Fruit fly (Drosophila melanogaster) whole organism, embryonic: Measurements from ENCODE around the gene CG17343.

Source experiments
- BEAF-32 ChIP-seq: fragments of 200-800 bp; sonication (Bioruptor generic); optimal IDR thresholded peaks from 3 replicates; lab custom pipeline; 2017; ENCODE audit warnings: missing biosample characterization, missing genetic modification characterization, mild to moderate bottlenecking, moderate library complexity, missing genetic modification reagents
- Bgb ChIP-seq: fragments of 200-800 bp; sonication (Bioruptor generic); IDR thresholded peaks from 2 replicates; pipeline ENCODE4 v1.3.6; 2022; ENCODE audit warnings: missing biosample characterization, missing genetic modification characterization; ENCODE audit not compliant: partially characterized antibody
- CG10267 ChIP-seq: fragments of 200-800 bp; sonication (Bioruptor generic); optimal IDR thresholded peaks from 2 replicates; lab custom pipeline; 2018; ENCODE audit warnings: missing biosample characterization, mild to moderate bottlenecking, missing genetic modification characterization, moderate library complexity
- CG12659 ChIP-seq: fragments of 200-800 bp; sonication (Bioruptor generic); optimal IDR thresholded peaks from 3 replicates; lab custom pipeline; 2017; ENCODE audit warnings: mild to moderate bottlenecking, missing biosample characterization, missing genetic modification reagents, missing genetic modification characterization
- CG1603 ChIP-seq: fragments of 200-800 bp; sonication (Bioruptor generic); optimal IDR thresholded peaks from 2 replicates; lab custom pipeline; 2019; ENCODE audit warnings: missing biosample characterization, mild to moderate bottlenecking, missing genetic modification characterization, moderate library complexity
- CG16813 ChIP-seq: fragments of 200-800 bp; sonication (Bioruptor generic); IDR thresholded peaks from 3 replicates; pipeline ENCODE4 v1.3.6; 2022; ENCODE audit warnings: missing biosample characterization, missing genetic modification characterization; ENCODE audit not compliant: partially characterized antibody
- CG1792 ChIP-seq: fragments of 200-800 bp; sonication (Bioruptor generic); optimal IDR thresholded peaks from 2 replicates; lab custom pipeline; 2016; ENCODE audit warnings: missing biosample characterization, missing genetic modification characterization
- CG2678 ChIP-seq: fragments of 200-800 bp; sonication (Bioruptor generic); optimal IDR thresholded peaks from 3 replicates; lab custom pipeline; 2019; ENCODE audit warnings: missing biosample characterization, mild to moderate bottlenecking, missing genetic modification characterization, moderate library complexity
- CG2712 ChIP-seq: fragments of 200-800 bp; optimal IDR thresholded peaks from 3 replicates; lab custom pipeline; 2019; ENCODE audit warnings: missing biosample characterization, mild to moderate bottlenecking, missing genetic modification characterization, moderate library complexity
- CG2889 ChIP-seq: fragments of 200-800 bp; sonication (Bioruptor generic); IDR thresholded peaks from 3 replicates; pipeline ENCODE4 v1.3.6; 2022; ENCODE audit warnings: missing biosample characterization, missing genetic modification characterization
- CG31365 ChIP-seq: fragments of 200-800 bp; sonication (Bioruptor generic); optimal IDR thresholded peaks from 2 replicates; lab custom pipeline; 2018; ENCODE audit warnings: missing biosample characterization, mild to moderate bottlenecking, missing genetic modification characterization
- CG3281 ChIP-seq: fragments of 200-800 bp; sonication (Bioruptor generic); optimal IDR thresholded peaks from 3 replicates; lab custom pipeline; 2017; ENCODE audit warnings: missing biosample characterization, mild to moderate bottlenecking, missing genetic modification characterization
- CG4854 ChIP-seq: fragments of 200-800 bp; sonication (Bioruptor generic); optimal IDR thresholded peaks from 2 replicates; lab custom pipeline; 2016; ENCODE audit warnings: missing biosample characterization, missing genetic modification characterization, inconsistent platforms
- CG5953 ChIP-seq: fragments of 200-800 bp; sonication (Bioruptor generic); IDR thresholded peaks from 2 replicates; pipeline ENCODE4 v1.3.6; 2022; ENCODE audit warnings: missing biosample characterization, missing genetic modification characterization
- CG6813 ChIP-seq: fragments of 200-800 bp; sonication (Bioruptor generic); optimal IDR thresholded peaks from 2 replicates; lab custom pipeline; 2017; ENCODE audit warnings: missing biosample characterization, missing genetic modification characterization, mild to moderate bottlenecking, moderate library complexity, missing genetic modification reagents
- CG7357 ChIP-seq: fragments of 200-800 bp; sonication (Bioruptor generic); IDR thresholded peaks from 3 replicates; pipeline ENCODE4 v1.3.6; 2022; ENCODE audit warnings: missing biosample characterization, missing genetic modification characterization
- CG8359 ChIP-seq: fragments of 200-800 bp; sonication (Bioruptor generic); optimal IDR thresholded peaks from 2 replicates; lab custom pipeline; 2017; ENCODE audit warnings: missing biosample characterization, mild to moderate bottlenecking, missing genetic modification characterization, borderline replicate concordance
- CG9797 ChIP-seq: fragments of 200-800 bp; sonication (Bioruptor generic); optimal IDR thresholded peaks from 3 replicates; lab custom pipeline; 2018; ENCODE audit warnings: missing biosample characterization, mild to moderate bottlenecking, missing genetic modification characterization
- CTCF ChIP-seq: fragments of 200-800 bp; sonication (Bioruptor generic); optimal IDR thresholded peaks from 2 replicates; lab custom pipeline; 2017; ENCODE audit warnings: missing biosample characterization, mild to moderate bottlenecking, missing genetic modification characterization, moderate library complexity
- Dll ChIP-seq: fragments of 200-800 bp; sonication (Bioruptor generic); IDR thresholded peaks from 4 replicates; pipeline ENCODE4 v1.3.6; 2022; ENCODE audit warnings: missing biosample characterization, missing genetic modification characterization; ENCODE audit not compliant: partially characterized antibody
- E2f2 ChIP-seq: fragments of 200-800 bp; sonication (Bioruptor generic); IDR thresholded peaks from 2 replicates; pipeline ENCODE4 v1.3.6; 2022; ENCODE audit warnings: missing biosample characterization, missing genetic modification characterization
- HLH54F ChIP-seq: fragments of 200-800 bp; sonication (Bioruptor generic); optimal IDR thresholded peaks from 3 replicates; lab custom pipeline; 2016; ENCODE audit warnings: missing biosample characterization, missing genetic modification characterization
- Hey ChIP-seq: fragments of 200-800 bp; sonication (Bioruptor generic); optimal IDR thresholded peaks from 3 replicates; lab custom pipeline; 2018; ENCODE audit warnings: missing biosample characterization, mild to moderate bottlenecking, missing genetic modification characterization
- Lim3 ChIP-seq: fragments of 200-800 bp; sonication (Bioruptor generic); IDR thresholded peaks from 2 replicates; pipeline ENCODE4 v1.3.6; 2022; ENCODE audit warnings: missing biosample characterization, missing genetic modification characterization
- MBD-R2 ChIP-seq: fragments of 200-800 bp; sonication (Bioruptor generic); IDR thresholded peaks from 2 replicates; pipeline ENCODE4 v1.3.6; 2022; ENCODE audit warnings: missing biosample characterization, missing genetic modification characterization
- MESR4 ChIP-seq: fragments of 200-800 bp; sonication (Bioruptor generic); optimal IDR thresholded peaks from 2 replicates; lab custom pipeline; 2018; ENCODE audit warnings: missing biosample characterization, mild to moderate bottlenecking, missing genetic modification characterization, moderate library complexity
- Opbp ChIP-seq: fragments of 200-800 bp; sonication (Bioruptor generic); IDR thresholded peaks from 3 replicates; pipeline ENCODE4 v1.3.6; 2022; ENCODE audit warnings: missing biosample characterization, missing genetic modification characterization; ENCODE audit not compliant: partially characterized antibody
- Tbp ChIP-seq: fragments of >200 bp; optimal IDR thresholded peaks from 2 replicates; lab custom pipeline; 2018; ENCODE audit warnings: missing biosample characterization, missing genetic modification characterization
- Xbp1 ChIP-seq: fragments of 200-800 bp; sonication (Bioruptor generic); optimal IDR thresholded peaks from 3 replicates; lab custom pipeline; 2016; ENCODE audit warnings: missing biosample characterization, mild to moderate bottlenecking, missing genetic modification characterization
- Xrp1 ChIP-seq: fragments of 200-800 bp; sonication (Bioruptor generic); IDR thresholded peaks from 2 replicates; pipeline ENCODE4 v1.3.6; 2022; ENCODE audit warnings: missing biosample characterization, missing genetic modification characterization
- YL-1 ChIP-seq: fragments of 200-800 bp; sonication (Bioruptor generic); optimal IDR thresholded peaks from 3 replicates; lab custom pipeline; 2017; ENCODE audit warnings: missing biosample characterization, mild to moderate bottlenecking, missing genetic modification characterization
- ato ChIP-seq: fragments of 200-800 bp; sonication (Bioruptor generic); IDR thresholded peaks from 2 replicates; pipeline ENCODE4 v1.3.6; 2022; ENCODE audit warnings: missing biosample characterization, missing genetic modification characterization; ENCODE audit not compliant: partially characterized antibody
- bbx ChIP-seq: fragments of 200-800 bp; sonication (Bioruptor generic); IDR thresholded peaks from 2 replicates; pipeline ENCODE4 v1.3.6; 2022; ENCODE audit warnings: missing biosample characterization, missing genetic modification characterization; ENCODE audit not compliant: partially characterized antibody
- dimm ChIP-seq: fragments of 200-800 bp; sonication (Bioruptor generic); IDR thresholded peaks from 2 replicates; pipeline ENCODE4 v1.3.6; 2022; ENCODE audit warnings: missing biosample characterization, missing genetic modification characterization
- disco-r ChIP-seq: fragments of 200-800 bp; sonication (Bioruptor generic); optimal IDR thresholded peaks from 2 replicates; lab custom pipeline; 2016; ENCODE audit warnings: missing biosample characterization, missing genetic modification characterization
- ind ChIP-seq: fragments of 200-800 bp; sonication (Bioruptor generic); optimal IDR thresholded peaks from 3 replicates; lab custom pipeline; 2016; ENCODE audit warnings: missing biosample characterization, missing genetic modification characterization
- ken ChIP-seq: fragments of 200-800 bp; sonication (Bioruptor generic); IDR thresholded peaks from 3 replicates; pipeline ENCODE4 v1.3.6; 2022; ENCODE audit warnings: missing biosample characterization, missing genetic modification characterization
- maf-S ChIP-seq: fragments of 200-800 bp; sonication (Bioruptor generic); optimal IDR thresholded peaks from 2 replicates; lab custom pipeline; 2016; ENCODE audit warnings: missing biosample characterization, missing genetic modification characterization
- mirr ChIP-seq: fragments of 200-800 bp; sonication (Bioruptor generic); optimal IDR thresholded peaks from 3 replicates; lab custom pipeline; 2018; ENCODE audit warnings: missing biosample characterization, mild to moderate bottlenecking, missing genetic modification characterization
- nom ChIP-seq: fragments of 200-800 bp; sonication (Bioruptor generic); optimal IDR thresholded peaks from 2 replicates; lab custom pipeline; 2017; ENCODE audit warnings: missing biosample characterization, missing genetic modification characterization, mild to moderate bottlenecking, moderate library complexity, missing genetic modification reagents
- pnt ChIP-seq: fragments of 200-800 bp; sonication (Bioruptor generic); optimal IDR thresholded peaks from 3 replicates; lab custom pipeline; 2016; ENCODE audit warnings: missing biosample characterization, missing genetic modification characterization
- pzg ChIP-seq: fragments of 200-800 bp; sonication (Bioruptor generic); optimal IDR thresholded peaks from 3 replicates; lab custom pipeline; 2018; ENCODE audit warnings: missing biosample characterization, mild to moderate bottlenecking, missing genetic modification characterization, moderate library complexity
- trem ChIP-seq: fragments of 200-800 bp; optimal IDR thresholded peaks from 3 replicates; lab custom pipeline; 2019; ENCODE audit warnings: missing biosample characterization, mild to moderate bottlenecking, missing genetic modification characterization, moderate library complexity
- vvl ChIP-seq: fragments of 200-800 bp; sonication (Bioruptor generic); IDR thresholded peaks from 2 replicates; pipeline ENCODE4 v1.3.6; 2022; ENCODE audit warnings: missing biosample characterization, missing genetic modification characterization

CG17343 gene

dm6 chr2L:19041590-19041989, 23.1 kb upstream of the CG17343 start, which contains the start of gene Catsup (continued):
- TF ChIP-seq CG5953 (GFP tag; lab: Robert Waterston, UW) (no peak), bbx (GFP tag; lab: Robert Waterston, UW) (peak; percentile 61), pzg (peak; percentile 29), vvl (no peak), mirr (GFP tag; lab: Kevin White, UChicago) (no peak), Bgb (GFP tag; lab: Robert Waterston, UW) (peak; percentile 70), trem (tag; lab: Kevin White, UChicago) (peak; percentile 16), CG9797 (GFP tag; lab: Kevin White, UChicago) (no peak), Dll (GFP tag; lab: Robert Waterston, UW) (peak; percentile 85), Hey (tag; lab: Kevin White, UChicago) (no peak), ken (GFP tag; lab: Robert Waterston, UW) (no peak), E2f2 (peak; percentile 39; the same call in 1 of the 2 replicates), YL-1 (GFP tag; lab: Kevin White, UChicago) (peak; percentile 52), CG1603 (tag; lab: Kevin White, UChicago) (peak; percentile 6), MBD-R2 (GFP tag; lab: Robert Waterston, UW) (peak; percentile 71), CG2889 (no peak), dimm (no peak), CG12659 (GFP tag; lab: Kevin White, UChicago) (peak; percentile 16), CG1792 (no peak), CTCF (GFP tag; lab: Kevin White, UChicago) (no peak), CG7357 (GFP tag; lab: Robert Waterston, UW) (peak; percentile 82), disco-r (GFP tag; lab: Kevin White, UChicago) (no peak), ind (GFP tag; lab: Kevin White, UChicago) (no peak), CG4854 (GFP tag; lab: Kevin White, UChicago) (no peak), BEAF-32 (GFP tag; lab: Kevin White, UChicago) (peak; percentile 73), Xrp1 (GFP tag; lab: Robert Waterston, UW) (no peak), CG2712 (tag; lab: Kevin White, UChicago) (no peak), ato (GFP tag; lab: Robert Waterston, UW) (0 out of 2 replicates have a peak, but pooled peaks have one; percentile 18), HLH54F (GFP tag; lab: Kevin White, UChicago) (no peak), maf-S (GFP tag; lab: Kevin White, UChicago) (no peak), pnt (no peak), CG16813 (peak; percentile 63; the same call in 2 of the 3 replicates), Tbp (GFP tag; lab: Kevin White, UChicago) (no peak), Opbp (GFP tag; lab: Robert Waterston, UW) (peak; percentile 57; the same call in 1 of the 3 replicates), CG2678 (tag; lab: Kevin White, UChicago) (no peak), CG3281 (GFP tag; lab: Kevin White, UChicago) (no peak), CG10267 (tag; lab: Kevin White, UChicago) (peak; percentile 33), Xbp1 (GFP tag; lab: Kevin White, UChicago) (peak; percentile 24), CG6813 (GFP tag; lab: Kevin White, UChicago) (no peak), CG31365 (tag; lab: Kevin White, UChicago) (no peak), MESR4 (GFP tag; lab: Kevin White, UChicago) (peak; percentile 54), nom (GFP tag; lab: Kevin White, UChicago) (no peak), Lim3 (GFP tag; lab: Robert Waterston, UW) (no peak), CG8359 (no peak)
